Fruit fly (Drosophila melanogaster) whole organism, pupa: ENCODE data around the gene CG7692.

Source experiments
- CG12605 ChIP-seq: fragments of 200-800 bp; sonication (Bioruptor generic); IDR thresholded peaks from 2 replicates; pipeline ENCODE4 v1.3.6; 2022; ENCODE audit warnings: missing biosample characterization, missing genetic modification characterization
- CG13204 ChIP-seq: fragments of 200-800 bp; sonication (Bioruptor generic); optimal IDR thresholded peaks from 2 replicates; lab custom pipeline; 2018; ENCODE audit warnings: missing biosample characterization, mild to moderate bottlenecking, missing genetic modification characterization, moderate library complexity
- CG14655 ChIP-seq: fragments of 200-800 bp; sonication (Bioruptor generic); optimal IDR thresholded peaks from 3 replicates; lab custom pipeline; 2017; ENCODE audit warnings: mild to moderate bottlenecking, missing biosample characterization, missing genetic modification reagents, missing genetic modification characterization
- CG15710 ChIP-seq: fragments of 200-800 bp; sonication (Bioruptor generic); optimal IDR thresholded peaks from 2 replicates; lab custom pipeline; 2018; ENCODE audit warnings: missing biosample characterization, mild to moderate bottlenecking, missing genetic modification characterization, moderate library complexity
- CG17806 ChIP-seq: fragments of 200-800 bp; sonication (Bioruptor generic); optimal IDR thresholded peaks from 2 replicates; lab custom pipeline; 2018; ENCODE audit warnings: missing biosample characterization, mild to moderate bottlenecking, missing genetic modification characterization, moderate library complexity
- CG4496 ChIP-seq: fragments of 200-800 bp; sonication (Bioruptor generic); IDR thresholded peaks from 3 replicates; pipeline ENCODE4 v1.3.6; 2022; ENCODE audit warnings: missing biosample characterization, missing genetic modification characterization
- CG9948 ChIP-seq: fragments of 200-800 bp; sonication (Bioruptor generic); optimal IDR thresholded peaks from 2 replicates; lab custom pipeline; 2018; ENCODE audit warnings: missing biosample characterization, mild to moderate bottlenecking, missing genetic modification characterization, moderate library complexity
- D1 ChIP-seq: fragments of 200-800 bp; sonication (Bioruptor generic); optimal IDR thresholded peaks from 2 replicates; lab custom pipeline; 2018; ENCODE audit warnings: missing biosample characterization, mild to moderate bottlenecking, missing genetic modification characterization, moderate library complexity
- EcR ChIP-seq: fragments of 200-800 bp; sonication (Bioruptor generic); optimal IDR thresholded peaks from 3 replicates; lab custom pipeline; 2019; ENCODE audit warnings: missing biosample characterization, missing genetic modification characterization, mild to moderate bottlenecking, moderate library complexity, missing genetic modification reagents
- Ets98B ChIP-seq: fragments of 200-800 bp; sonication (Bioruptor generic); IDR thresholded peaks from 2 replicates; pipeline ENCODE4 v1.3.6; 2022; ENCODE audit warnings: missing biosample characterization, missing genetic modification characterization
- Snoo ChIP-seq: fragments of 200-800 bp; sonication (Bioruptor generic); optimal IDR thresholded peaks from 3 replicates; lab custom pipeline; 2017; ENCODE audit warnings: missing biosample characterization, mild to moderate bottlenecking, missing genetic modification characterization, inconsistent platforms
- gl ChIP-seq: fragments of 200-800 bp; sonication (Bioruptor generic); optimal IDR thresholded peaks from 2 replicates; lab custom pipeline; 2018; ENCODE audit warnings: missing biosample characterization, mild to moderate bottlenecking, missing genetic modification characterization
- rn ChIP-seq: fragments of 200-800 bp; sonication (Bioruptor generic); IDR thresholded peaks from 2 replicates; pipeline ENCODE4 v1.3.6; 2022; ENCODE audit warnings: missing biosample characterization, missing genetic modification characterization

DNA sequence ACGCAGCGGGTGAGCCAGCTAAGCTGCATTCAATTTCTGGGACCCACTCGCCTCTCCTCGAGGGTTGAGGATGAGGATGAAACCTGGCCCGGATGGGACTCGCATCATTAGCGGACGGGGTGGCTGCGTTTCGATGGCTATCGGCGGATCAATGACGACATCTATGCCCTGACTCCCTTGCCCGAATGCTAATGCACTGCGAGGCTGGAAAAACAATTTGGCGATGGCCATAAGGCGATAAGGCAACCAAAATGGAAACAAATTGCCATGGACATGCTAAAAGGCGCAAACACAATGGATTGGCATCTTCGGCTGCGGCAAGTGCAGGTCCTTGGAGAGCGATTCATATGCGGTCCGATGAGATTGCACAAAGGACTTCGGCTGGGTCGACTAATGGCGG lies 11.3 kb downstream of the CG7692 start:
- TF ChIP-seq CG13204 (GFP tag; lab: Kevin White, UChicago) (no peak), Snoo (tag; lab: Kevin White, UChicago) (no peak), gl (tag; lab: Kevin White, UChicago) (no peak), rn (no peak), D1 (tag; lab: Kevin White, UChicago) (no peak), EcR (GFP tag; lab: Kevin White, UChicago) (no peak), CG14655 (GFP tag; lab: Kevin White, UChicago) (no peak), CG4496 (GFP tag; lab: Robert Waterston, UW) (no peak), CG17806 (tag; lab: Kevin White, UChicago) (no peak), CG12605 (GFP tag; lab: Robert Waterston, UW) (no peak), CG9948 (tag; lab: Kevin White, UChicago) (no peak), Ets98B (GFP tag; lab: Robert Waterston, UW) (no peak), CG15710 (tag; lab: Kevin White, UChicago) (no peak)
